Fruit fly (Drosophila melanogaster): ENCODE results near the gene CG18284.

CG18284 gene

DNA sequence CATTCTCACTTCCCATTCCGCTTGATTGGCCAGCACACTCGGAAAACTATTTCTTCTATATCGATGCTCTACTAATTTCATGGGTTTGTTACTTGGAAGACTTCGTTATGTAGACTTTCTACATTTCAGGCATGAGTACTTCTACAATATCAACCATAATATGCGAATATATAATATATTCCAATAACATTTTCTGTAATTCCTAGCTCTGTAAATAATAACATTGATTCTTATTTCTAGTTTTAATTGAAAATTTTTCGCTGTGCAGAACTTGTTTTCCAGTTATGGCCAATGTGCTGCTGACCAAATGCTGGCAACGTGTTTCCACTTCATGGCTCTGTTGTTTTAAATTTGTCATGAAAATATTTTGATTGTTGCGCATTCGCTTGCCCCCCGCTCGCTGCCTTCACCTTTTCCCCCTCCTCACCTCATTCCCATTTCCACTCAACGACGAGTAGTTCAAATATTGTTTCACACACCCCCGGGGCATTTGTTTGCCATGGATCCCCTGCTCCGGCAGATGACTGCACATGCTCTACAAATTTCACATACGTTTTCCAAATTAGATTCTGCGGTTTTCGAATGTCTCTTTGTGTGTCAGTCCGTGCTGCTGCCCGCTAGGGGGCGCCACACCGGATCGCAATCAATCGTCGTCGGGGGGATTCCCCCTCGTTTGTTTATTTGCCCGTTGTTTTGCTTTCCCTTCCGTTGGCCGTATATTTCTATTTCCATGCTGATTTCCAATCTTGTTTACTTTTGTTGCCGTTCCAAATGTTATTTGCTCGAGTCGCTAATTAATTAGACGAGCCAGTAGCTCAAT is 28.9 kb upstream of the CG18284 start (continued):
- TF ChIP-seq Rfx (GFP tag; IDR thresholded peaks at IDR 0.05), result 0 out of 2 replicates have a peak, but pooled peaks have one; percentile 4
- no peak for TF ChIP-seq Dip3 (GFP tag; optimal IDR thresholded peaks at IDR 0.05)
- no peak for TF ChIP-seq CG8359 (GFP tag; optimal IDR thresholded peaks at IDR 0.05; ENCODE audit: borderline replicate concordance)
- TF ChIP-seq en (GFP tag; optimal IDR thresholded peaks at IDR 0.05), result no peak
- TF ChIP-seq CG15514 (GFP tag; optimal IDR thresholded peaks at IDR 0.05), result no peak
- TF ChIP-seq ATbp (GFP tag; optimal IDR thresholded peaks at IDR 0.05), result peak; percentile 10
- TF ChIP-seq prd (optimal IDR thresholded peaks at IDR 0.05), result no peak
- 0 out of 3 replicates have a peak, but pooled peaks have one; percentile 10 for TF ChIP-seq prd (GFP tag; IDR thresholded peaks at IDR 0.05)
- no peak for TF ChIP-seq Dek (tag; optimal IDR thresholded peaks at IDR 0.05)
- TF ChIP-seq insv (GFP tag; optimal IDR thresholded peaks at IDR 0.05), result no peak
- no peak for TF ChIP-seq Ssrp (tag; optimal IDR thresholded peaks at IDR 0.05)
- TF ChIP-seq eyg (GFP tag; optimal IDR thresholded peaks at IDR 0.05), result no peak
- no peak for TF ChIP-seq ranshi (GFP tag; IDR thresholded peaks at IDR 0.05)
- TF ChIP-seq ttk (GFP tag; IDR thresholded peaks at IDR 0.05), result peak; percentile 56
- TF ChIP-seq pum (GFP tag; optimal IDR thresholded peaks at IDR 0.05), result no peak
- TF ChIP-seq Mrtf (GFP tag; IDR thresholded peaks at IDR 0.05), result peak; percentile 21; the same call in 1 of the 3 replicates
- no peak for TF ChIP-seq pros (GFP tag; optimal IDR thresholded peaks at IDR 0.05)
- peak; percentile 70 for TF ChIP-seq sens (GFP tag)
- no peak for TF ChIP-seq cg (GFP tag; optimal IDR thresholded peaks at IDR 0.05)
- peak; percentile 32 for TF ChIP-seq fd64A (GFP tag; optimal IDR thresholded peaks at IDR 0.05)
- TF ChIP-seq CG33557 (GFP tag; optimal IDR thresholded peaks at IDR 0.05), result no peak
- TF ChIP-seq NfI (GFP tag; optimal IDR thresholded peaks at IDR 0.05), result no peak
- TF ChIP-seq pnt (GFP tag; optimal IDR thresholded peaks at IDR 0.05), result no peak
- TF ChIP-seq CG5953 (GFP tag; IDR thresholded peaks at IDR 0.05), result no peak
- TF ChIP-seq CG17328 (GFP tag; IDR thresholded peaks at IDR 0.05), result 0 out of 2 replicates have a peak, but pooled peaks have one; percentile 41
- no peak for TF ChIP-seq CG17568 (GFP tag; optimal IDR thresholded peaks at IDR 0.05)
- no peak for TF ChIP-seq HmgD (GFP tag; optimal IDR thresholded peaks at IDR 0.05)
- TF ChIP-seq croc (GFP tag; conservative IDR thresholded peaks at IDR 0.05), result peak; percentile 14; the same call in 1 of the 3 replicates
- peak; percentile 90 for TF ChIP-seq CTCF (GFP tag; optimal IDR thresholded peaks at IDR 0.05)
- TF ChIP-seq MBD-R2 (GFP tag; IDR thresholded peaks at IDR 0.05), result no peak
- no peak for TF ChIP-seq CG10209 (GFP tag; optimal IDR thresholded peaks at IDR 0.05)
- no peak for TF ChIP-seq CG8281 (tag; optimal IDR thresholded peaks at IDR 0.05)
- TF ChIP-seq org-1 (GFP tag; optimal IDR thresholded peaks at IDR 0.05), result no peak
- TF ChIP-seq z (GFP tag; IDR thresholded peaks at IDR 0.05), result peak; percentile 66; the same call in 2 of the 3 replicates
- no peak for TF ChIP-seq bigmax (GFP tag; optimal IDR thresholded peaks at IDR 0.05)
- TF ChIP-seq Chrac-16 (GFP tag; optimal IDR thresholded peaks at IDR 0.05), result no peak
- no peak for TF ChIP-seq CG10274 (GFP tag; optimal IDR thresholded peaks at IDR 0.05)
- no peak for TF ChIP-seq ham (GFP tag; IDR thresholded peaks at IDR 0.05)
- TF ChIP-seq twi (tag; optimal IDR thresholded peaks at IDR 0.05), result peak; percentile 41
- TF ChIP-seq cad (GFP tag; optimal IDR thresholded peaks at IDR 0.05), result no peak
- TF ChIP-seq Ets97D (GFP tag; optimal IDR thresholded peaks at IDR 0.05), result no peak
- no peak for TF ChIP-seq mam (GFP tag; optimal IDR thresholded peaks at IDR 0.05)
- TF ChIP-seq HLH3B (GFP tag; IDR thresholded peaks at IDR 0.05), result 0 out of 2 replicates have a peak, but pooled peaks have one; percentile 29
- no peak for TF ChIP-seq lab (GFP tag; optimal IDR thresholded peaks at IDR 0.05)
- TF ChIP-seq Sry-δ (GFP tag; optimal IDR thresholded peaks at IDR 0.05), result no peak
- TF ChIP-seq HLH54F (GFP tag; optimal IDR thresholded peaks at IDR 0.05), result no peak
- no peak for TF ChIP-seq pb (GFP tag; optimal IDR thresholded peaks at IDR 0.05)
- no peak for TF ChIP-seq Mad (GFP tag; optimal IDR thresholded peaks at IDR 0.05)
- TF ChIP-seq Xbp1 (GFP tag; optimal IDR thresholded peaks at IDR 0.05), result no peak
- no peak for TF ChIP-seq CG12769 (tag; optimal IDR thresholded peaks at IDR 0.05)
- TF ChIP-seq sim (GFP tag; IDR thresholded peaks at IDR 0.05), result peak; percentile 38; the same call in 1 of the 2 replicates
